Fruit fly (Drosophila melanogaster) whole organism, embryonic: ENCODE results near the gene CG11588.

Experiments
- Awh ChIP-seq: fragments of 200-800 bp; sonication (Bioruptor generic); IDR thresholded peaks from 2 replicates; pipeline ENCODE4, ENCODE4 v1.3.6; 2022; ENCODE audit warnings: missing biosample characterization, missing genetic modification characterization
- CG10543 ChIP-seq: fragments of 200-800 bp; sonication (Bioruptor generic); optimal IDR thresholded peaks from 3 replicates; lab custom pipeline; 2017; ENCODE audit warnings: missing biosample characterization, mild to moderate bottlenecking, missing genetic modification characterization, moderate library complexity
- CG10959 ChIP-seq: fragments of 200-800 bp; sonication (Bioruptor generic); IDR thresholded peaks from 2 replicates; pipeline ENCODE4 v1.3.6; 2022; ENCODE audit warnings: missing biosample characterization, missing genetic modification characterization
- CG12744 ChIP-seq: fragments of 200-800 bp; sonication (Bioruptor generic); optimal IDR thresholded peaks from 2 replicates; lab custom pipeline; 2016; ENCODE audit warnings: missing biosample characterization, missing genetic modification characterization
- CG12769 ChIP-seq: fragments of 200-800 bp; sonication (Bioruptor generic); optimal IDR thresholded peaks from 2 replicates; lab custom pipeline; 2019; ENCODE audit warnings: missing biosample characterization, mild to moderate bottlenecking, missing genetic modification characterization, moderate library complexity
- CG13624 ChIP-seq: fragments of 200-800 bp; sonication (Bioruptor generic); optimal IDR thresholded peaks from 2 replicates; lab custom pipeline; 2016; ENCODE audit warnings: missing biosample characterization, missing genetic modification characterization
- CG1529 ChIP-seq: fragments of 200-800 bp; sonication (Bioruptor generic); optimal IDR thresholded peaks from 3 replicates; lab custom pipeline; 2018; ENCODE audit warnings: missing biosample characterization, missing genetic modification characterization
- CG15696 ChIP-seq: fragments of 200-800 bp; sonication (Bioruptor generic); optimal IDR thresholded peaks from 2 replicates; lab custom pipeline; 2019; ENCODE audit warnings: missing biosample characterization, mild to moderate bottlenecking, missing genetic modification characterization, moderate library complexity
- CG17612 ChIP-seq: fragments of 200-800 bp; sonication (Bioruptor generic); IDR thresholded peaks from 2 replicates; pipeline ENCODE4 v1.3.6; 2022; ENCODE audit warnings: missing biosample characterization, missing genetic modification characterization
- CG2202 ChIP-seq: fragments of 200-800 bp; sonication (Bioruptor generic); optimal IDR thresholded peaks from 2 replicates; lab custom pipeline; 2018; ENCODE audit warnings: missing biosample characterization, mild to moderate bottlenecking, missing genetic modification characterization
- CG31441 ChIP-seq: fragments of 200-800 bp; sonication (Bioruptor generic); IDR thresholded peaks from 2 replicates; pipeline ENCODE4 v1.3.6; 2022; ENCODE audit warnings: missing biosample characterization, missing genetic modification characterization
- CG34376 ChIP-seq: fragments of 200-800 bp; sonication (Bioruptor generic); optimal IDR thresholded peaks from 2 replicates; lab custom pipeline; 2018; ENCODE audit warnings: missing biosample characterization, mild to moderate bottlenecking, missing genetic modification characterization
- CG34422 ChIP-seq: fragments of 200-800 bp; sonication (Bioruptor generic); IDR thresholded peaks from 3 replicates; pipeline ENCODE4 v1.3.6; 2022; ENCODE audit warnings: missing biosample characterization, missing genetic modification characterization
- CG6654 ChIP-seq: fragments of 200-800 bp; sonication (Bioruptor generic); optimal IDR thresholded peaks from 2 replicates; lab custom pipeline; 2017; ENCODE audit warnings: missing biosample characterization, mild to moderate bottlenecking, missing genetic modification characterization
- Dll ChIP-seq: fragments of 200-800 bp; sonication (Bioruptor generic); IDR thresholded peaks from 4 replicates; pipeline ENCODE4 v1.3.6; 2022; ENCODE audit warnings: missing biosample characterization, missing genetic modification characterization; ENCODE audit not compliant: partially characterized antibody
- NfI ChIP-seq: fragments of 200-800 bp; sonication (Bioruptor generic); optimal IDR thresholded peaks from 3 replicates; lab custom pipeline; 2018; ENCODE audit warnings: missing biosample characterization, mild to moderate bottlenecking, missing genetic modification characterization, moderate library complexity
- Pdp1 ChIP-seq, 2 experiments: fragments of 200-800 bp; sonication (Bioruptor generic); optimal IDR thresholded peaks; 3 replicates each; lab custom pipeline; 2016; ENCODE audit warnings: missing biosample characterization in 2 of 2, missing genetic modification characterization in 2 of 2, mild to moderate bottlenecking in 1 of 2, moderate library complexity in 1 of 2
- Sin3A ChIP-seq: fragments of >200 bp; optimal IDR thresholded peaks from 2 replicates; lab custom pipeline; 2018
- ara ChIP-seq: fragments of 200-800 bp; sonication (Bioruptor generic); IDR thresholded peaks from 2 replicates; pipeline ENCODE4 v1.3.6; 2022; ENCODE audit warnings: missing biosample characterization, missing genetic modification characterization
- bcd ChIP-seq: fragments of 200-800 bp; sonication (Bioruptor generic); optimal IDR thresholded peaks from 2 replicates; lab custom pipeline; 2017; ENCODE audit warnings: missing biosample characterization, mild to moderate bottlenecking, missing genetic modification characterization
- corto ChIP-seq: fragments of 200-800 bp; sonication (Bioruptor generic); optimal IDR thresholded peaks from 2 replicates; lab custom pipeline; 2016; ENCODE audit warnings: missing biosample characterization, mild to moderate bottlenecking, missing genetic modification characterization, moderate library complexity
- dysf ChIP-seq: fragments of 200-800 bp; sonication (Bioruptor generic); IDR thresholded peaks from 3 replicates; pipeline ENCODE4 v1.3.6; 2022; ENCODE audit warnings: missing biosample characterization, missing genetic modification characterization
- exex ChIP-seq: fragments of 200-800 bp; sonication (Bioruptor generic); optimal IDR thresholded peaks from 4 replicates; lab custom pipeline; 2018; ENCODE audit warnings: missing biosample characterization, mild to moderate bottlenecking, missing genetic modification characterization, moderate library complexity
- eyg ChIP-seq: fragments of 200-800 bp; sonication (Bioruptor generic); optimal IDR thresholded peaks from 3 replicates; lab custom pipeline; 2016; ENCODE audit warnings: missing biosample characterization, missing genetic modification characterization
- gcm ChIP-seq: fragments of 200-800 bp; sonication (Bioruptor generic); optimal IDR thresholded peaks from 2 replicates; lab custom pipeline; 2019; ENCODE audit warnings: missing biosample characterization, mild to moderate bottlenecking, missing genetic modification characterization, moderate library complexity
- gfzf ChIP-seq: fragments of 200-800 bp; sonication (Bioruptor generic); optimal IDR thresholded peaks from 2 replicates; lab custom pipeline; 2016; ENCODE audit warnings: missing biosample characterization, mild to moderate bottlenecking, missing genetic modification characterization, moderate library complexity
- hbn ChIP-seq: fragments of 200-800 bp; sonication (Bioruptor generic); IDR thresholded peaks from 2 replicates; pipeline ENCODE4 v1.3.6; 2022; ENCODE audit warnings: missing biosample characterization, missing genetic modification characterization; ENCODE audit not compliant: partially characterized antibody
- insv ChIP-seq, 2 experiments: fragments of 200-800 bp; sonication (Bioruptor generic); optimal IDR thresholded peaks; 3 replicates each; lab custom pipeline; 2016 to 2018; ENCODE audit warnings: missing biosample characterization in 2 of 2, missing genetic modification characterization in 2 of 2
- jumu ChIP-seq: fragments of 200-800 bp; sonication (Bioruptor generic); optimal IDR thresholded peaks from 3 replicates; lab custom pipeline; 2016; ENCODE audit warnings: missing biosample characterization, missing genetic modification characterization
- lov ChIP-seq, 2 experiments: fragments of 200-800 bp in 1 of 2; fragments of >200 bp in 1 of 2; sonication (Bioruptor generic) in 1 of 2; IDR thresholded peaks in 1 of 2; optimal IDR thresholded peaks in 1 of 2; 2 replicates in 1 of 2; 3 replicates in 1 of 2; pipeline versions ENCODE4 v1.3.6 to Lab custom; 2017 to 2022; ENCODE audit warnings: missing biosample characterization in 1 of 2, missing genetic modification characterization in 1 of 2
- nau ChIP-seq: fragments of 200-800 bp; sonication (Bioruptor generic); optimal IDR thresholded peaks from 3 replicates; lab custom pipeline; 2017; ENCODE audit warnings: missing biosample characterization, mild to moderate bottlenecking, missing genetic modification characterization, missing genetic modification reagents
- p53 ChIP-seq: fragments of 200-800 bp; sonication (Bioruptor generic); optimal IDR thresholded peaks from 2 replicates; lab custom pipeline; 2016; ENCODE audit warnings: missing biosample characterization, missing genetic modification characterization
- ro ChIP-seq: fragments of 200-800 bp; sonication (Bioruptor generic); IDR thresholded peaks from 2 replicates; pipeline ENCODE4 v1.3.6; 2022; ENCODE audit warnings: missing biosample characterization, missing genetic modification characterization
- sens ChIP-seq: fragments of 200-800 bp; sonication (Bioruptor generic); peaks from one replicate; lab custom pipeline; 2016; ENCODE audit warnings: missing biosample characterization, missing genetic modification characterization
- sr ChIP-seq: fragments of 200-800 bp; sonication (Bioruptor generic); IDR thresholded peaks from 3 replicates; pipeline ENCODE4 v1.3.6; 2022; ENCODE audit warnings: missing biosample characterization, missing genetic modification characterization
- ssp ChIP-seq: fragments of 200-800 bp; sonication (Bioruptor generic); IDR thresholded peaks from 2 replicates; pipeline ENCODE4 v1.3.6; 2022; ENCODE audit warnings: missing biosample characterization, missing genetic modification characterization
- sug ChIP-seq: fragments of 200-800 bp; optimal IDR thresholded peaks from 2 replicates; lab custom pipeline; 2019; ENCODE audit warnings: missing biosample characterization, mild to moderate bottlenecking, missing genetic modification characterization, moderate library complexity
- tio ChIP-seq: fragments of 200-800 bp; sonication (Bioruptor generic); optimal IDR thresholded peaks from 2 replicates; lab custom pipeline; 2017; ENCODE audit warnings: missing biosample characterization, missing genetic modification characterization, inconsistent platforms
- vnd ChIP-seq: fragments of 200-800 bp; sonication (Bioruptor generic); IDR thresholded peaks from 3 replicates; pipeline ENCODE4 v1.3.6; 2022; ENCODE audit warnings: missing biosample characterization, missing genetic modification characterization; ENCODE audit not compliant: partially characterized antibody

The CG11588 gene

DNA sequence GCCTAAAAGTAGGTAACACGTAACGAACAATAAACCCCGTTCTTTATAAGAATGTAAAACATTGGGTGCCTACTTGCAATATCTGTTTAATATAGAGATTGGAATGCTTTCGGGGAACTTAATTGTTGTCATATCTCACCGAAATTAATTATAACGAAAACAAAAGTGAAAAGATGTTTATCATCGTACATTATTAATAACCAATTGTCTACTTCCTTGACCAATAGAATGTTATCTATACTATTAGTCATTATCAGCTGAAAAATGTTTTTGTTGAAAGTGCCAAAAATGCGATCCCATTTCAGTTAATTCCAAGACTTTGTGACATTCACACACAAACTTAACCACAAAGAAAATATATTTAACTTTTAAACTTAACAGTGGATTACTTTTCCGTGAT, 32.5 kb downstream of the CG11588 start, which contains the start of gene CG7248:
Gene CG7248, plus strand, starts transcription at position 301 of the 400 bp plus-strand sequence.
- TF ChIP-seq NfI (no peak), exex (tag; lab: Kevin White, UChicago) (peak; percentile 70)
- TF ChIP-seq, all 482 proteins: peak for 1

DNA sequence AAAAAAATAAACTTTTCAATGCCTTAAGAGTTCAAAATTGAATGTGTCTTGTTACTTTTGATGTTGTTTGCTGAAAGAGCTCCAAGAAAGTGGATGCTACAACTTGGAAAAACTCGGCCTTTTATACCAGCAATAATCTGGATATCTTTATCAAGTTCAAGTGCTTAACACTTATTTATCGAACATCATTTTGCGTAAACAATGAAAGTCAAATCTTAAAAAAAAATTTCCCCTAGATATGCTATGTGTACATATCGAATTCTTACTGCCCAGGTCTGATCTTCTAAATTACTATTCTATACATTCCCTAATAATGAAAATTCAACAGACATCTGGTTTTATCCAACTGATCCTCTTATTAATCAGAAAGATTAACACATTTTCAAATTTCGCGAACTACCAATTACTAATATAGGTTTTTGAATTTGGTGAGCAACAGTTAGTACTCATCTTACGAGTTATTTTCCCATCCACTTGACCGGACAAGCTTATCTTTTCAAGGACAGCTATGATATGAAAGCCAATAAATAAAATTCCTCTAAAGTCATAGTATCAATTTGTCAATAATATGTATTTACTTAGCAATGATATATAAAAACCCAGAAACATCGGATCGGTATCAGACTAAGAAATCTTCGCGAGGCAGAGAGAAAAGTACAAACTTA, 36.5 kb downstream of the CG11588 start, which contains the start of the genes CG11570 and CG43294:
Gene CG11570, minus strand, starts transcription at position 101 of the 665 bp plus-strand sequence.
Gene CG43294, plus strand, starts transcription at position 615 of the 665 bp plus-strand sequence.
- TF ChIP-seq CG12769 (tag; lab: Kevin White, UChicago) (no peak), CG31441 (GFP tag; lab: Robert Waterston, UW) (no peak), gcm (GFP tag; lab: Kevin White, UChicago) (no peak), CG6654 (no peak), CG1529 (GFP tag; lab: Kevin White, UChicago) (no peak), hbn (no peak), Sin3A (no peak), lov (optimal IDR thresholded peaks at IDR 0.05; lab: Kevin White, UChicago) (no peak), lov (GFP tag; IDR thresholded peaks at IDR 0.05; lab: Robert Waterston, UW) (no peak), nau (no peak), sr (GFP tag; lab: Robert Waterston, UW) (no peak), jumu (no peak)

DNA sequence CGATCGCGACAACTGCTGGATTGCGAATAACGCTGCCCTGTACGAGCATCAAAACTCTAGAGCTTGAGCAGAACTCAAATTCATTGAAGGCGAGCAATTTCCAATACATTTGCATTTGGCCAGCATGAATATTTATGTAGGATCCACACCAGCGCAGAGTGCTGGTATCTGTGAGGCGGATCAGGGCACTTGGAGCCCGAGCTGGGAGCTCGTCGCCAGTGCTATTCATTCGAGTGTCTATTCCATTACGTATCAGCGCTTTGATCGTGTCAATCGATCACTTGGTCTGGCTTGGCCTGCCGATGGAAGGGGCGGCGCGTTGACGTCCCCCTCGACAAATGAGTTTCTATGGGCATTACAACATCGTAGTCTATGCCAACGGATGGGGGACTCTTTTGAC, 44.8 kb downstream of the CG11588 start, which contains the start of gene prc:
Gene prc, minus strand, starts transcription at position 28 of the 400 bp plus-strand sequence.
- no peak for TF ChIP-seq ro (GFP tag; lab: Robert Waterston, UW)
- no peak for TF ChIP-seq vnd (GFP tag; lab: Robert Waterston, UW)
- no peak for TF ChIP-seq CG10959 (GFP tag; lab: Robert Waterston, UW)
- no peak for TF ChIP-seq gfzf (GFP tag; lab: Kevin White, UChicago)
- TF ChIP-seq Awh = no peak
- TF ChIP-seq tio (GFP tag; lab: Kevin White, UChicago) = no peak
- peak; percentile 53 for TF ChIP-seq CG10543 (GFP tag; lab: Kevin White, UChicago)
- no peak for TF ChIP-seq insv (GFP tag; optimal IDR thresholded peaks at IDR 0.05; lab: Kevin White, UChicago)
- TF ChIP-seq CG17612 = no peak
- no peak for TF ChIP-seq ara (GFP tag; lab: Robert Waterston, UW)
- TF ChIP-seq Dll (GFP tag; lab: Robert Waterston, UW) = no peak
- no peak for TF ChIP-seq bcd (GFP tag; lab: Kevin White, UChicago)
- peak; percentile 22 for TF ChIP-seq sug (tag; lab: Kevin White, UChicago)
- TF ChIP-seq eyg (GFP tag; lab: Kevin White, UChicago) = no peak
- peak; percentile 21 for TF ChIP-seq sens (GFP tag; lab: Kevin White, UChicago)
- TF ChIP-seq CG34376 (GFP tag; lab: Kevin White, UChicago) = peak; percentile 62
- TF ChIP-seq CG34422 = no peak
- no peak for TF ChIP-seq CG15696 (tag; lab: Kevin White, UChicago)
- no peak for TF ChIP-seq corto
- no peak for TF ChIP-seq p53 (GFP tag; lab: Kevin White, UChicago)
- TF ChIP-seq dysf (GFP tag; lab: Robert Waterston, UW) = 0 out of 3 replicates have a peak, but pooled peaks have one; percentile 25
- TF ChIP-seq Pdp1 (GFP tag; optimal IDR thresholded peaks at IDR 0.05; lab: Kevin White, UChicago) = peak in 1 of 2 experiments; percentile 49
- no peak for TF ChIP-seq CG13624
- TF ChIP-seq CG12744 (GFP tag; lab: Kevin White, UChicago) = no peak
- no peak for TF ChIP-seq CG2202 (tag; lab: Kevin White, UChicago)
- TF ChIP-seq ssp (GFP tag; lab: Robert Waterston, UW) = no peak
- TF ChIP-seq, all 482 proteins: peak for 6
